Fruit fly (Drosophila melanogaster): ENCODE data around the gene CG11131.

DNA sequence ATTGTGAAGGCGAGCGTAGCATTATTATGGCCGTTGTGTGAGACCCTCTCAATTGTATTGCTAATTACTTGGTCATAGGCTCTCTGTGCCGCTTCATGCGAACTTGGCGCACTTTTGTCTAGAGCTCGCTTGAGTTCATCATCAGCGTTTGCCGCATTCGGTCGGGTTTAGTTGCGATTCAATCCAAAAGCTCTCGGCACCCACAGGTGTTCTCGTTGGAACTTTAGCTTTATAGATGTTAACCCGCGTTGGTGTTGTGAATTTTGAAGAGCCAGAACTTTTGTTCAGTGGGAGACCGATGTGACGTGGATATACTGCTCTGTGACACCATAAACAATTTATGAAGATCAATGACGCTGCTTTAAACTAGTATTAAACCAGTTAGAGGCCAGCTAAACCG is 17.6 kb upstream of the CG11131 start, which contains the start of gene slif:
- TF ChIP-seq pad (GFP tag; optimal IDR thresholded peaks at IDR 0.05) (no peak), CG7101 (tag; optimal IDR thresholded peaks at IDR 0.05) (no peak), ovo (GFP tag; optimal IDR thresholded peaks at IDR 0.05) (no peak), kay (GFP tag; ENCODE audit: borderline replicate concordance) (no peak), Mnt (GFP tag; optimal IDR thresholded peaks at IDR 0.05) (no peak), cnc (optimal IDR thresholded peaks at IDR 0.05) (no peak), Clk (GFP tag; optimal IDR thresholded peaks at IDR 0.05) (no peak), toe (GFP tag; optimal IDR thresholded peaks at IDR 0.05) (no peak), CG1620 (GFP tag; optimal IDR thresholded peaks at IDR 0.05) (no peak), CG7045 (GFP tag; optimal IDR thresholded peaks at IDR 0.05) (no peak), Hr96 (GFP tag; optimal IDR thresholded peaks at IDR 0.05) (no peak)
